Fruit fly (Drosophila melanogaster) whole organism, embryonic: ENCODE data around the gene CG18281.

Experiments
- Aef1 ChIP-seq: fragments of 200-800 bp; sonication (Bioruptor generic); IDR thresholded peaks from 3 replicates; pipeline ENCODE4 v1.3.6; 2022; ENCODE audit warnings: missing biosample characterization, missing genetic modification characterization
- Atf6 ChIP-seq: fragments of 200-800 bp; sonication (Bioruptor generic); IDR thresholded peaks from 2 replicates; pipeline ENCODE4 v1.3.6; 2022; ENCODE audit warnings: missing biosample characterization, missing genetic modification characterization
- Blimp-1 ChIP-seq: fragments of 200-800 bp; sonication (Bioruptor generic); optimal IDR thresholded peaks from 3 replicates; lab custom pipeline; 2018; ENCODE audit warnings: missing biosample characterization, missing genetic modification characterization, mild to moderate bottlenecking, moderate library complexity, missing genetic modification reagents
- CG10267 ChIP-seq: fragments of 200-800 bp; sonication (Bioruptor generic); optimal IDR thresholded peaks from 2 replicates; lab custom pipeline; 2018; ENCODE audit warnings: missing biosample characterization, mild to moderate bottlenecking, missing genetic modification characterization, moderate library complexity
- CG10462 ChIP-seq: fragments of 200-800 bp; sonication (Bioruptor generic); optimal IDR thresholded peaks from 2 replicates; lab custom pipeline; 2016; ENCODE audit warnings: missing biosample characterization, missing genetic modification characterization
- CG11247 ChIP-seq: fragments of 200-800 bp; sonication (Bioruptor generic); IDR thresholded peaks from 2 replicates; pipeline ENCODE4 v1.3.6; 2022; ENCODE audit warnings: missing biosample characterization, missing genetic modification characterization
- CG12299 ChIP-seq: fragments of 200-800 bp; sonication (Bioruptor generic); optimal IDR thresholded peaks from 2 replicates; lab custom pipeline; 2018; ENCODE audit warnings: missing biosample characterization, mild to moderate bottlenecking, missing genetic modification characterization
- CG14014 ChIP-seq: fragments of 200-800 bp; sonication (Bioruptor generic); IDR thresholded peaks from 2 replicates; pipeline ENCODE4 v1.3.6; 2022; ENCODE audit warnings: missing biosample characterization, missing genetic modification characterization
- CG15514 ChIP-seq: fragments of 200-800 bp; sonication (Bioruptor generic); optimal IDR thresholded peaks from 3 replicates; lab custom pipeline; 2017; ENCODE audit warnings: missing biosample characterization, missing genetic modification characterization, mild to moderate bottlenecking, moderate library complexity, missing genetic modification reagents
- CG2116 ChIP-seq: fragments of 200-800 bp; sonication (Bioruptor generic); optimal IDR thresholded peaks from 3 replicates; lab custom pipeline; 2018; ENCODE audit warnings: missing biosample characterization, mild to moderate bottlenecking, missing genetic modification characterization
- CG30431 ChIP-seq: fragments of 200-800 bp; sonication (Bioruptor generic); optimal IDR thresholded peaks from 2 replicates; lab custom pipeline; 2017; ENCODE audit warnings: missing biosample characterization, missing genetic modification characterization
- CG32532 ChIP-seq: fragments of 200-800 bp; sonication (Bioruptor generic); IDR thresholded peaks from 2 replicates; pipeline ENCODE4 v1.3.6; 2022; ENCODE audit warnings: missing biosample characterization, missing genetic modification characterization
- CG3838 ChIP-seq: fragments of 200-800 bp; sonication (Bioruptor generic); optimal IDR thresholded peaks from 3 replicates; lab custom pipeline; 2016; ENCODE audit warnings: missing biosample characterization, missing genetic modification characterization
- CG6791 ChIP-seq: fragments of 200-800 bp; sonication (Bioruptor generic); IDR thresholded peaks from 3 replicates; pipeline ENCODE4 v1.3.6; 2022; ENCODE audit warnings: missing biosample characterization, missing genetic modification characterization; ENCODE audit not compliant: partially characterized antibody
- CG6854 ChIP-seq: fragments of 200-800 bp; sonication (Bioruptor generic); optimal IDR thresholded peaks from 3 replicates; lab custom pipeline; 2017; ENCODE audit warnings: missing biosample characterization, mild to moderate bottlenecking, missing genetic modification characterization
- CoRest ChIP-seq: fragments of 200-800 bp; sonication (Bioruptor generic); optimal IDR thresholded peaks from 3 replicates; lab custom pipeline; 2018; ENCODE audit warnings: missing biosample characterization, mild to moderate bottlenecking, missing genetic modification characterization, moderate library complexity
- Dip2 ChIP-seq: fragments of 200-800 bp; sonication (Bioruptor generic); IDR thresholded peaks from 2 replicates; pipeline ENCODE4 v1.3.6; 2022; ENCODE audit warnings: missing biosample characterization, missing genetic modification characterization
- Dp ChIP-seq: fragments of 200-800 bp; sonication (Bioruptor generic); optimal IDR thresholded peaks from 2 replicates; lab custom pipeline; 2018; ENCODE audit warnings: missing biosample characterization, mild to moderate bottlenecking, missing genetic modification characterization, moderate library complexity
- ERR ChIP-seq: fragments of 200-800 bp; sonication (Bioruptor generic); optimal IDR thresholded peaks from 2 replicates; lab custom pipeline; 2016; ENCODE audit warnings: missing biosample characterization, missing genetic modification characterization
- Elba2 ChIP-seq: fragments of 200-800 bp; sonication (Bioruptor generic); optimal IDR thresholded peaks from 3 replicates; lab custom pipeline; 2016; ENCODE audit warnings: missing biosample characterization, missing genetic modification characterization
- GATAe ChIP-seq: fragments of 200-800 bp; sonication (Bioruptor generic); conservative IDR thresholded peaks from 2 replicates; pipeline ENCODE4 v1.3.6; 2022; ENCODE audit warnings: missing biosample characterization, missing genetic modification characterization
- Lhr ChIP-seq: fragments of 200-800 bp; sonication (Bioruptor generic); optimal IDR thresholded peaks from 3 replicates; lab custom pipeline; 2017; ENCODE audit warnings: mild to moderate bottlenecking, missing biosample characterization, missing genetic modification reagents, missing genetic modification characterization
- MESR4 ChIP-seq: fragments of 200-800 bp; sonication (Bioruptor generic); optimal IDR thresholded peaks from 2 replicates; lab custom pipeline; 2018; ENCODE audit warnings: missing biosample characterization, mild to moderate bottlenecking, missing genetic modification characterization, moderate library complexity
- Nf-YC ChIP-seq: fragments of 200-800 bp; optimal IDR thresholded peaks from 3 replicates; lab custom pipeline; 2019; ENCODE audit warnings: missing biosample characterization, mild to moderate bottlenecking, missing genetic modification characterization, moderate library complexity
- Ravus ChIP-seq: fragments of 200-800 bp; sonication (Bioruptor generic); IDR thresholded peaks from 2 replicates; pipeline ENCODE4 v1.3.6; 2022; ENCODE audit warnings: missing biosample characterization, missing genetic modification characterization
- Side ChIP-seq: fragments of 200-800 bp; sonication (Bioruptor generic); optimal IDR thresholded peaks from 2 replicates; lab custom pipeline; 2016; ENCODE audit warnings: missing biosample characterization, missing genetic modification characterization
- Sox100B ChIP-seq: fragments of 200-800 bp; sonication (Bioruptor generic); optimal IDR thresholded peaks from 3 replicates; lab custom pipeline; 2018; ENCODE audit warnings: missing biosample characterization, mild to moderate bottlenecking, missing genetic modification characterization
- Xrp1 ChIP-seq: fragments of 200-800 bp; sonication (Bioruptor generic); IDR thresholded peaks from 2 replicates; pipeline ENCODE4 v1.3.6; 2022; ENCODE audit warnings: missing biosample characterization, missing genetic modification characterization
- ap ChIP-seq: fragments of 200-800 bp; sonication (Bioruptor generic); IDR thresholded peaks from 2 replicates; pipeline ENCODE4 v1.3.6; 2022; ENCODE audit warnings: missing biosample characterization, missing genetic modification characterization
- bab2 ChIP-seq: fragments of 200-800 bp; sonication (Bioruptor generic); optimal IDR thresholded peaks from 2 replicates; lab custom pipeline; 2016; ENCODE audit warnings: missing biosample characterization, missing genetic modification characterization
- cad ChIP-seq: fragments of >200 bp; optimal IDR thresholded peaks from 2 replicates; lab custom pipeline; 2017; ENCODE audit warnings: missing biosample characterization, missing genetic modification characterization
- chif ChIP-seq, 2 experiments: fragments of 200-800 bp; sonication (Bioruptor generic); optimal IDR thresholded peaks; 3 replicates each; lab custom pipeline; 2016; ENCODE audit warnings: missing biosample characterization in 2 of 2, missing genetic modification characterization in 2 of 2
- chm ChIP-seq: fragments of 200-800 bp; sonication (Bioruptor generic); IDR thresholded peaks from 2 replicates; pipeline ENCODE4 v1.3.6; 2022; ENCODE audit warnings: missing biosample characterization, missing genetic modification characterization
- corto ChIP-seq: fragments of 200-800 bp; sonication (Bioruptor generic); optimal IDR thresholded peaks from 2 replicates; lab custom pipeline; 2016; ENCODE audit warnings: missing biosample characterization, mild to moderate bottlenecking, missing genetic modification characterization, moderate library complexity
- eyg ChIP-seq: fragments of 200-800 bp; sonication (Bioruptor generic); optimal IDR thresholded peaks from 3 replicates; lab custom pipeline; 2016; ENCODE audit warnings: missing biosample characterization, missing genetic modification characterization
- ftz-f1 ChIP-seq: fragments of 200-800 bp; sonication (Bioruptor generic); optimal IDR thresholded peaks from 2 replicates; lab custom pipeline; 2016; ENCODE audit warnings: missing biosample characterization, missing genetic modification characterization
- fu2 ChIP-seq: fragments of 200-800 bp; sonication (Bioruptor generic); optimal IDR thresholded peaks from 2 replicates; lab custom pipeline; 2016; ENCODE audit warnings: missing biosample characterization, missing genetic modification characterization
- grn ChIP-seq: fragments of 200-800 bp; sonication (Bioruptor generic); optimal IDR thresholded peaks from 3 replicates; lab custom pipeline; 2017; ENCODE audit warnings: missing biosample characterization, missing genetic modification characterization
- jing ChIP-seq: fragments of 200-800 bp; sonication (Bioruptor generic); optimal IDR thresholded peaks from 2 replicates; lab custom pipeline; 2018; ENCODE audit warnings: missing biosample characterization, mild to moderate bottlenecking, missing genetic modification characterization
- kni ChIP-seq: fragments of 200-800 bp; sonication (Bioruptor generic); optimal IDR thresholded peaks from 3 replicates; lab custom pipeline; 2017; ENCODE audit warnings: mild to moderate bottlenecking, missing biosample characterization, missing genetic modification reagents, missing genetic modification characterization
- nerfin-2 ChIP-seq: fragments of 200-800 bp; sonication (Bioruptor generic); IDR thresholded peaks from 2 replicates; pipeline ENCODE4 v1.3.6; 2022; ENCODE audit warnings: missing biosample characterization, missing genetic modification characterization; ENCODE audit not compliant: partially characterized antibody
- pan ChIP-seq, 4 experiments: fragments of >200 bp in 3 of 4; fragments of 200-800 bp in 1 of 4; sonication (Bioruptor generic) in 1 of 4; optimal IDR thresholded peaks in 3 of 4; IDR thresholded peaks in 1 of 4; 2 replicates each; pipeline versions ENCODE4 v1.3.6 to Lab custom; 2017 to 2022; ENCODE audit warnings: missing biosample characterization in 2 of 4, missing genetic modification characterization in 2 of 4, mixed read lengths in 1 of 4
- row ChIP-seq: fragments of 200-800 bp; sonication (Bioruptor generic); IDR thresholded peaks from 3 replicates; pipeline ENCODE4 v1.3.6; 2022; ENCODE audit warnings: missing biosample characterization, missing genetic modification characterization
- run ChIP-seq: fragments of 200-800 bp; sonication (Bioruptor generic); optimal IDR thresholded peaks from 3 replicates; lab custom pipeline; 2018; ENCODE audit warnings: missing biosample characterization, mild to moderate bottlenecking, missing genetic modification characterization
- schlank ChIP-seq: fragments of 200-800 bp; sonication (Bioruptor generic); optimal IDR thresholded peaks from 2 replicates; lab custom pipeline; 2018; ENCODE audit warnings: missing biosample characterization, mild to moderate bottlenecking, missing genetic modification characterization
- sr ChIP-seq: fragments of 200-800 bp; sonication (Bioruptor generic); IDR thresholded peaks from 3 replicates; pipeline ENCODE4 v1.3.6; 2022; ENCODE audit warnings: missing biosample characterization, missing genetic modification characterization
- tio ChIP-seq: fragments of 200-800 bp; sonication (Bioruptor generic); optimal IDR thresholded peaks from 2 replicates; lab custom pipeline; 2017; ENCODE audit warnings: missing biosample characterization, missing genetic modification characterization, inconsistent platforms
- trem ChIP-seq: fragments of 200-800 bp; optimal IDR thresholded peaks from 3 replicates; lab custom pipeline; 2019; ENCODE audit warnings: missing biosample characterization, mild to moderate bottlenecking, missing genetic modification characterization, moderate library complexity
- vfl ChIP-seq: fragments of 200-800 bp; sonication (Bioruptor generic); optimal IDR thresholded peaks from 2 replicates; lab custom pipeline; 2016; ENCODE audit warnings: missing biosample characterization, missing genetic modification characterization

CG18281 gene

dm6 chr3L:20473021-20473799 lies 26.4 kb upstream of the CG18281 start, which contains the start of the genes CG32428 and CG5969 (continued):
- TF ChIP-seq nerfin-2 (GFP tag; lab: Robert Waterston, UW) = no peak
- TF ChIP-seq GATAe = peak; percentile 9; the same call in 1 of the 2 replicates
- TF ChIP-seq CG32532 (GFP tag; lab: Robert Waterston, UW) = peak; percentile 84
- no peak for TF ChIP-seq ERR (GFP tag; lab: Kevin White, UChicago)
- no peak for TF ChIP-seq kni (GFP tag; lab: Kevin White, UChicago)
- TF ChIP-seq CG2116 (GFP tag; lab: Kevin White, UChicago) = peak; percentile 76
- TF ChIP-seq fu2 (GFP tag; lab: Kevin White, UChicago) = no peak
- no peak for TF ChIP-seq CG10462
- peak; percentile 80 for TF ChIP-seq ftz-f1 (GFP tag; lab: Kevin White, UChicago)
- no peak for TF ChIP-seq pan (optimal IDR thresholded peaks at IDR 0.05; lab: Kevin White, UChicago)
- TF ChIP-seq pan (GFP tag; optimal IDR thresholded peaks at IDR 0.05 in 1 of 2, IDR thresholded peaks at IDR 0.05 in 1 of 2) = peak in 1 of 2 experiments; percentile 77
- TF ChIP-seq cad (GFP tag; lab: Kevin White, UChicago) = no peak
- peak; percentile 7 for TF ChIP-seq CG6854 (GFP tag; lab: Kevin White, UChicago)
- peak; percentile 75 for TF ChIP-seq trem
- TF ChIP-seq Elba2 (GFP tag; lab: Kevin White, UChicago) = peak; percentile 87
- peak; percentile 57 for TF ChIP-seq Dp
- TF ChIP-seq Ravus (GFP tag; lab: Robert Waterston, UW) = peak; percentile 13
- no peak for TF ChIP-seq corto (GFP tag; lab: Kevin White, UChicago)
- TF ChIP-seq Sox100B (GFP tag; lab: Kevin White, UChicago) = peak; percentile 52
- no peak for TF ChIP-seq CG6791
- TF ChIP-seq ap = no peak
- TF ChIP-seq CG14014 (GFP tag; lab: Robert Waterston, UW) = peak; percentile 71
- no peak for TF ChIP-seq schlank (tag; lab: Kevin White, UChicago)
- peak; percentile 14 for TF ChIP-seq run (tag; lab: Kevin White, UChicago)
- peak; percentile 44; the same call in 1 of the 2 replicates for TF ChIP-seq Xrp1 (GFP tag; lab: Robert Waterston, UW)
- TF ChIP-seq MESR4 (GFP tag; lab: Kevin White, UChicago) = peak; percentile 44
- peak; percentile 55 for TF ChIP-seq CG15514 (GFP tag; lab: Kevin White, UChicago)
- no peak for TF ChIP-seq sr (GFP tag; lab: Robert Waterston, UW)
- peak; percentile 21 for TF ChIP-seq Lhr (GFP tag; lab: Kevin White, UChicago)
- TF ChIP-seq CG30431 (GFP tag; lab: Kevin White, UChicago) = peak; percentile 29
- TF ChIP-seq jing (GFP tag; lab: Kevin White, UChicago) = no peak
- peak; percentile 79 for TF ChIP-seq CoRest
- TF ChIP-seq Aef1 = peak; percentile 68
- TF ChIP-seq Side = peak; percentile 6
- peak; percentile 19 for TF ChIP-seq CG12299
- TF ChIP-seq chm = peak; percentile 46; the same call in 1 of the 2 replicates
- TF ChIP-seq Blimp-1 (GFP tag; lab: Kevin White, UChicago) = peak; percentile 26
- TF ChIP-seq vfl = no peak
- TF ChIP-seq eyg = no peak
- peak; percentile 73 for TF ChIP-seq Nf-YC (tag; lab: Kevin White, UChicago)
- peak; percentile 78 for TF ChIP-seq row
- TF ChIP-seq Dip2 (GFP tag; lab: Robert Waterston, UW) = no peak
- TF ChIP-seq CG10267 (tag; lab: Kevin White, UChicago) = peak; percentile 60
- TF ChIP-seq tio = no peak
- TF ChIP-seq CG3838 = no peak
- TF ChIP-seq Atf6 = peak; percentile 9; the same call in 1 of the 2 replicates
- peak; percentile 61 for TF ChIP-seq CG11247
- no peak for TF ChIP-seq bab2
- TF ChIP-seq grn = no peak
- no peak for TF ChIP-seq chif (GFP tag; optimal IDR thresholded peaks at IDR 0.05; lab: Kevin White, UChicago)
